Fruit fly (Drosophila melanogaster) whole organism, embryonic: ENCODE data around the gene CG14450.

Experiments
- Atf-2 ChIP-seq: fragments of 200-800 bp; sonication (Bioruptor generic); optimal IDR thresholded peaks from 2 replicates; lab custom pipeline; 2016; ENCODE audit warnings: missing biosample characterization, missing genetic modification characterization
- Awh ChIP-seq: fragments of 200-800 bp; sonication (Bioruptor generic); IDR thresholded peaks from 2 replicates; pipeline ENCODE4, ENCODE4 v1.3.6; 2022; ENCODE audit warnings: missing biosample characterization, missing genetic modification characterization
- Bdp1 ChIP-seq: fragments of 200-800 bp; sonication (Bioruptor generic); optimal IDR thresholded peaks from 3 replicates; lab custom pipeline; 2016; ENCODE audit warnings: missing biosample characterization, missing genetic modification characterization
- Bgb ChIP-seq: fragments of 200-800 bp; sonication (Bioruptor generic); IDR thresholded peaks from 2 replicates; pipeline ENCODE4 v1.3.6; 2022; ENCODE audit warnings: missing biosample characterization, missing genetic modification characterization; ENCODE audit not compliant: partially characterized antibody
- C15 ChIP-seq: fragments of 200-800 bp; sonication (Bioruptor generic); IDR thresholded peaks from 3 replicates; pipeline ENCODE4 v1.3.6; 2022; ENCODE audit warnings: missing biosample characterization, missing genetic modification characterization
- CG11723 ChIP-seq: fragments of 200-800 bp; sonication (Bioruptor generic); optimal IDR thresholded peaks from 2 replicates; lab custom pipeline; 2017; ENCODE audit warnings: missing biosample characterization, mild to moderate bottlenecking, missing genetic modification characterization
- CG12299 ChIP-seq: fragments of 200-800 bp; sonication (Bioruptor generic); optimal IDR thresholded peaks from 2 replicates; lab custom pipeline; 2018; ENCODE audit warnings: missing biosample characterization, mild to moderate bottlenecking, missing genetic modification characterization
- CG14441 ChIP-seq: fragments of 200-800 bp; sonication (Bioruptor generic); IDR thresholded peaks from 2 replicates; pipeline ENCODE4 v1.3.6; 2022; ENCODE audit warnings: missing biosample characterization, missing genetic modification characterization
- CG15011 ChIP-seq: fragments of 200-800 bp; sonication (Bioruptor generic); optimal IDR thresholded peaks from 3 replicates; lab custom pipeline; 2018; ENCODE audit warnings: missing biosample characterization, mild to moderate bottlenecking, missing genetic modification characterization
- CG1529 ChIP-seq: fragments of 200-800 bp; sonication (Bioruptor generic); optimal IDR thresholded peaks from 3 replicates; lab custom pipeline; 2018; ENCODE audit warnings: missing biosample characterization, missing genetic modification characterization
- CG17361 ChIP-seq: fragments of 200-800 bp; sonication (Bioruptor generic); IDR thresholded peaks from 3 replicates; pipeline ENCODE4 v1.3.6; 2022; ENCODE audit warnings: missing biosample characterization, missing genetic modification characterization
- CG17385 ChIP-seq: fragments of 200-800 bp; sonication (Bioruptor generic); optimal IDR thresholded peaks from 3 replicates; lab custom pipeline; 2018; ENCODE audit warnings: missing biosample characterization, mild to moderate bottlenecking, missing genetic modification characterization
- CG17912 ChIP-seq: fragments of 200-800 bp; sonication (Bioruptor generic); optimal IDR thresholded peaks from 2 replicates; lab custom pipeline; 2018; ENCODE audit warnings: missing biosample characterization, mild to moderate bottlenecking, missing genetic modification characterization
- CG1832 ChIP-seq: fragments of 200-800 bp; sonication (Bioruptor generic); optimal IDR thresholded peaks from 2 replicates; lab custom pipeline; 2017; ENCODE audit warnings: missing biosample characterization, mild to moderate bottlenecking, missing genetic modification characterization, inconsistent platforms
- CG34376 ChIP-seq: fragments of 200-800 bp; sonication (Bioruptor generic); optimal IDR thresholded peaks from 2 replicates; lab custom pipeline; 2018; ENCODE audit warnings: missing biosample characterization, mild to moderate bottlenecking, missing genetic modification characterization
- CG4282 ChIP-seq: fragments of 200-800 bp; sonication (Bioruptor generic); optimal IDR thresholded peaks from 2 replicates; lab custom pipeline; 2016; ENCODE audit warnings: missing biosample characterization, missing genetic modification characterization
- CG4424 ChIP-seq: fragments of 200-800 bp; sonication (Bioruptor generic); optimal IDR thresholded peaks from 3 replicates; lab custom pipeline; 2016; ENCODE audit warnings: missing biosample characterization, missing genetic modification characterization
- CG6765 ChIP-seq: fragments of 200-800 bp; sonication (Bioruptor generic); optimal IDR thresholded peaks from 3 replicates; lab custom pipeline; 2017; ENCODE audit warnings: missing biosample characterization, mild to moderate bottlenecking, missing genetic modification characterization
- CG6813 ChIP-seq: fragments of 200-800 bp; sonication (Bioruptor generic); optimal IDR thresholded peaks from 2 replicates; lab custom pipeline; 2017; ENCODE audit warnings: missing biosample characterization, missing genetic modification characterization, mild to moderate bottlenecking, moderate library complexity, missing genetic modification reagents
- CG6854 ChIP-seq: fragments of 200-800 bp; sonication (Bioruptor generic); optimal IDR thresholded peaks from 3 replicates; lab custom pipeline; 2017; ENCODE audit warnings: missing biosample characterization, mild to moderate bottlenecking, missing genetic modification characterization
- CrebB ChIP-seq: fragments of 200-800 bp; sonication (Bioruptor generic); optimal IDR thresholded peaks from 3 replicates; lab custom pipeline; 2018; ENCODE audit warnings: missing biosample characterization, mild to moderate bottlenecking, missing genetic modification characterization
- Dp ChIP-seq: fragments of 200-800 bp; sonication (Bioruptor generic); optimal IDR thresholded peaks from 2 replicates; lab custom pipeline; 2018; ENCODE audit warnings: missing biosample characterization, mild to moderate bottlenecking, missing genetic modification characterization, moderate library complexity
- Drgx ChIP-seq: fragments of 200-800 bp; sonication (Bioruptor generic); IDR thresholded peaks from 2 replicates; pipeline ENCODE4 v1.3.6; 2022; ENCODE audit warnings: missing biosample characterization, missing genetic modification characterization
- ERR ChIP-seq: fragments of 200-800 bp; sonication (Bioruptor generic); optimal IDR thresholded peaks from 2 replicates; lab custom pipeline; 2016; ENCODE audit warnings: missing biosample characterization, missing genetic modification characterization
- Hand ChIP-seq: fragments of 200-800 bp; sonication (Bioruptor generic); optimal IDR thresholded peaks from 2 replicates; lab custom pipeline; 2017; ENCODE audit warnings: mild to moderate bottlenecking, missing biosample characterization, missing genetic modification reagents, missing genetic modification characterization
- HmgD ChIP-seq: fragments of 200-800 bp; sonication (Bioruptor generic); optimal IDR thresholded peaks from 3 replicates; lab custom pipeline; 2016; ENCODE audit warnings: missing biosample characterization, missing genetic modification characterization
- Hmx ChIP-seq: fragments of 200-800 bp; sonication (Bioruptor generic); optimal IDR thresholded peaks from 2 replicates; lab custom pipeline; 2016; ENCODE audit warnings: missing biosample characterization, missing genetic modification characterization
- Hsf ChIP-seq: fragments of 200-800 bp; sonication (Bioruptor generic); optimal IDR thresholded peaks from 3 replicates; lab custom pipeline; 2016; ENCODE audit warnings: missing biosample characterization, missing genetic modification characterization
- Max ChIP-seq: fragments of 200-800 bp; sonication (Bioruptor generic); optimal IDR thresholded peaks from 2 replicates; lab custom pipeline; 2016; ENCODE audit warnings: missing biosample characterization, mild to moderate bottlenecking, missing genetic modification characterization
- Med ChIP-seq: fragments of 200-800 bp; sonication (Bioruptor generic); peaks from one replicate; lab custom pipeline; 2016; ENCODE audit warnings: missing biosample characterization, missing genetic modification characterization, mild to moderate bottlenecking, inconsistent platforms, moderate library complexity
- Oli ChIP-seq: fragments of 200-800 bp; sonication (Bioruptor generic); optimal IDR thresholded peaks from 2 replicates; lab custom pipeline; 2018; ENCODE audit warnings: missing biosample characterization, mild to moderate bottlenecking, missing genetic modification characterization, moderate library complexity
- Rx ChIP-seq: fragments of 200-800 bp; sonication (Bioruptor generic); IDR thresholded peaks from 2 replicates; pipeline ENCODE4 v1.3.6; 2022; ENCODE audit warnings: missing biosample characterization, missing genetic modification characterization
- Side ChIP-seq: fragments of 200-800 bp; sonication (Bioruptor generic); optimal IDR thresholded peaks from 2 replicates; lab custom pipeline; 2016; ENCODE audit warnings: missing biosample characterization, missing genetic modification characterization
- Vsx1 ChIP-seq: fragments of 200-800 bp; sonication (Bioruptor generic); optimal IDR thresholded peaks from 2 replicates; lab custom pipeline; 2017; ENCODE audit warnings: missing biosample characterization, mild to moderate bottlenecking, missing genetic modification characterization, missing genetic modification reagents
- chm ChIP-seq: fragments of 200-800 bp; sonication (Bioruptor generic); IDR thresholded peaks from 2 replicates; pipeline ENCODE4 v1.3.6; 2022; ENCODE audit warnings: missing biosample characterization, missing genetic modification characterization
- cwo ChIP-seq: fragments of 200-800 bp; sonication (Bioruptor generic); optimal IDR thresholded peaks from 3 replicates; lab custom pipeline; 2017; ENCODE audit warnings: missing biosample characterization, missing genetic modification characterization, mild to moderate bottlenecking, moderate library complexity, missing genetic modification reagents
- ftz-f1 ChIP-seq: fragments of 200-800 bp; sonication (Bioruptor generic); optimal IDR thresholded peaks from 2 replicates; lab custom pipeline; 2016; ENCODE audit warnings: missing biosample characterization, missing genetic modification characterization
- gem ChIP-seq: fragments of 200-800 bp; sonication (Bioruptor generic); optimal IDR thresholded peaks from 2 replicates; lab custom pipeline; 2019; ENCODE audit warnings: missing biosample characterization, mild to moderate bottlenecking, missing genetic modification characterization, moderate library complexity
- hkb ChIP-seq, 2 experiments: fragments of 200-800 bp in 1 of 2; fragments of >200 bp in 1 of 2; sonication (Bioruptor generic) in 1 of 2; IDR thresholded peaks in 1 of 2; optimal IDR thresholded peaks in 1 of 2; 2 replicates each; pipeline versions ENCODE4 v1.3.6 to Lab custom; 2017 to 2022; ENCODE audit warnings: missing biosample characterization in 1 of 2, missing genetic modification characterization in 1 of 2
- knrl ChIP-seq: fragments of 200-800 bp; sonication (Bioruptor generic); IDR thresholded peaks from 3 replicates; pipeline ENCODE4 v1.3.6; 2022; ENCODE audit warnings: missing biosample characterization, missing genetic modification characterization; ENCODE audit not compliant: partially characterized antibody
- maf-S ChIP-seq: fragments of 200-800 bp; sonication (Bioruptor generic); optimal IDR thresholded peaks from 2 replicates; lab custom pipeline; 2016; ENCODE audit warnings: missing biosample characterization, missing genetic modification characterization
- mirr ChIP-seq: fragments of 200-800 bp; sonication (Bioruptor generic); optimal IDR thresholded peaks from 3 replicates; lab custom pipeline; 2018; ENCODE audit warnings: missing biosample characterization, mild to moderate bottlenecking, missing genetic modification characterization
- mld ChIP-seq: fragments of 200-800 bp; sonication (Bioruptor generic); IDR thresholded peaks from 3 replicates; pipeline ENCODE4 v1.3.6; 2022; ENCODE audit warnings: missing biosample characterization, missing genetic modification characterization; ENCODE audit not compliant: partially characterized antibody
- nom ChIP-seq: fragments of 200-800 bp; sonication (Bioruptor generic); optimal IDR thresholded peaks from 2 replicates; lab custom pipeline; 2017; ENCODE audit warnings: missing biosample characterization, missing genetic modification characterization, mild to moderate bottlenecking, moderate library complexity, missing genetic modification reagents
- odd ChIP-seq: fragments of 200-800 bp; sonication (Bioruptor generic); optimal IDR thresholded peaks from 2 replicates; lab custom pipeline; 2017; ENCODE audit warnings: missing biosample characterization, mild to moderate bottlenecking, missing genetic modification characterization
- pita ChIP-seq: fragments of 200-800 bp; sonication (Bioruptor generic); optimal IDR thresholded peaks from 2 replicates; lab custom pipeline; 2017; ENCODE audit warnings: missing biosample characterization, mild to moderate bottlenecking, missing genetic modification characterization
- slbo ChIP-seq: fragments of 200-800 bp; sonication (Bioruptor generic); IDR thresholded peaks from 2 replicates; pipeline ENCODE4 v1.3.6; 2022; ENCODE audit warnings: missing biosample characterization, missing genetic modification characterization
- wor ChIP-seq: fragments of 200-800 bp; sonication (Bioruptor generic); IDR thresholded peaks from 2 replicates; pipeline ENCODE4 v1.3.6; 2022; ENCODE audit warnings: missing biosample characterization, missing genetic modification characterization
- z ChIP-seq: fragments of 200-800 bp; sonication (Bioruptor generic); IDR thresholded peaks from 3 replicates; pipeline ENCODE4 v1.3.6; 2022; ENCODE audit warnings: missing biosample characterization, missing genetic modification characterization

CG14450 gene

dm6 chr3L:22717137-22717767 lies 10.3 kb downstream of the CG14450 start, which contains the start of the genes ArfGAP3 and CG32452 (continued):
- TF ChIP-seq HmgD (GFP tag; lab: Kevin White, UChicago) (peak; percentile 41), CG17385 (GFP tag; lab: Kevin White, UChicago) (peak; percentile 66), CG11723 (peak; percentile 37), Med (GFP tag; lab: Kevin White, UChicago) (peak; percentile 92), Rx (peak; percentile 53; the same call in 1 of the 2 replicates), hkb (optimal IDR thresholded peaks at IDR 0.05; lab: Kevin White, UChicago) (no peak), hkb (GFP tag; IDR thresholded peaks at IDR 0.05; lab: Robert Waterston, UW) (peak; percentile 73), CrebB (tag; lab: Kevin White, UChicago) (peak; percentile 50), CG17912 (GFP tag; lab: Kevin White, UChicago) (peak; percentile 67), Bgb (GFP tag; lab: Robert Waterston, UW) (peak; percentile 30; the same call in 1 of the 2 replicates), Hmx (no peak), pita (GFP tag; lab: Kevin White, UChicago) (no peak), mld (GFP tag; lab: Robert Waterston, UW) (no peak), Hand (GFP tag; lab: Kevin White, UChicago) (no peak), Awh (GFP tag; lab: Robert Waterston, UW) (no peak; the same call in 1 of the 2 replicates), CG4282 (GFP tag; lab: Kevin White, UChicago) (no peak), CG17361 (GFP tag; lab: Robert Waterston, UW) (peak; percentile 92), Vsx1 (no peak), Atf-2 (GFP tag; lab: Kevin White, UChicago) (no peak), CG15011 (GFP tag; lab: Kevin White, UChicago) (peak; percentile 21), gem (peak; percentile 82), Oli (peak; percentile 57), nom (no peak), CG4424 (peak; percentile 77), Drgx (GFP tag; lab: Robert Waterston, UW) (peak; percentile 59), CG6813 (GFP tag; lab: Kevin White, UChicago) (peak; percentile 35), Hsf (GFP tag; lab: Kevin White, UChicago) (peak; percentile 84), CG14441 (GFP tag; lab: Robert Waterston, UW) (peak; percentile 79), Max (peak; percentile 83), chm (peak; percentile 53; the same call in 1 of the 2 replicates), CG1529 (GFP tag; lab: Kevin White, UChicago) (peak; percentile 29), Bdp1 (GFP tag; lab: Kevin White, UChicago) (peak; percentile 52), Side (GFP tag; lab: Kevin White, UChicago) (peak; percentile 30), z (no peak), CG34376 (GFP tag; lab: Kevin White, UChicago) (peak; percentile 55), C15 (GFP tag; lab: Robert Waterston, UW) (0 out of 3 replicates have a peak, but pooled peaks have one; percentile 8), ERR (GFP tag; lab: Kevin White, UChicago) (peak; percentile 34), ftz-f1 (GFP tag; lab: Kevin White, UChicago) (peak; percentile 77), CG12299 (tag; lab: Kevin White, UChicago) (peak; percentile 38), Dp (GFP tag; lab: Kevin White, UChicago) (peak; percentile 51), cwo (peak; percentile 22), odd (GFP tag; lab: Kevin White, UChicago) (no peak), CG6854 (GFP tag; lab: Kevin White, UChicago) (no peak), maf-S (GFP tag; lab: Kevin White, UChicago) (no peak), CG1832 (GFP tag; lab: Kevin White, UChicago) (no peak), knrl (GFP tag; lab: Robert Waterston, UW) (peak; percentile 49; the same call in 2 of the 3 replicates), slbo (peak; percentile 77), wor (GFP tag; lab: Robert Waterston, UW) (peak; percentile 52), mirr (GFP tag; lab: Kevin White, UChicago) (peak; percentile 51), CG6765 (GFP tag; lab: Kevin White, UChicago) (no peak)
